Fruit fly (Drosophila melanogaster): ENCODE data around the gene CG5704.

Gene CG5704

dm6 chr3L:2162019-2162418 lies 8.8 kb downstream of the CG5704 start (continued):
- TF ChIP-seq HmgZ (tag; optimal IDR thresholded peaks at IDR 0.05) (peak; percentile 40), dysf (GFP tag; IDR thresholded peaks at IDR 0.05) (peak; percentile 85), pzg (GFP tag; optimal IDR thresholded peaks at IDR 0.05) (no peak), CG2889 (GFP tag; IDR thresholded peaks at IDR 0.05) (0 out of 3 replicates have a peak, but pooled peaks have one; percentile 39), ase (GFP tag; IDR thresholded peaks at IDR 0.05) (peak; percentile 80), CG4282 (GFP tag; optimal IDR thresholded peaks at IDR 0.05) (no peak), MTF-1 (GFP tag; optimal IDR thresholded peaks at IDR 0.05; ENCODE audit: borderline replicate concordance) (peak; percentile 67), gro (GFP tag; optimal IDR thresholded peaks at IDR 0.05) (peak; percentile 20), HLH4C (GFP tag; IDR thresholded peaks at IDR 0.05; ENCODE audit: partially characterized antibody) (no peak), tio (GFP tag; optimal IDR thresholded peaks at IDR 0.05) (peak; percentile 37), Six4 (GFP tag; optimal IDR thresholded peaks at IDR 0.05) (peak; percentile 59), crol (GFP tag; IDR thresholded peaks at IDR 0.05) (no peak), cwo (GFP tag; optimal IDR thresholded peaks at IDR 0.05) (peak; percentile 37), YL-1 (GFP tag; optimal IDR thresholded peaks at IDR 0.05) (no peak), Max (GFP tag; optimal IDR thresholded peaks at IDR 0.05) (peak; percentile 61), fd102C (GFP tag; optimal IDR thresholded peaks at IDR 0.05) (no peak), CrebB (tag; optimal IDR thresholded peaks at IDR 0.05) (peak; percentile 21), CG8765 (GFP tag; IDR thresholded peaks at IDR 0.05) (peak; percentile 29; the same call in 1 of the 2 replicates), CoRest (tag; optimal IDR thresholded peaks at IDR 0.05) (peak; percentile 67), Hr39 (optimal IDR thresholded peaks at IDR 0.05) (no peak), seq (GFP tag; IDR thresholded peaks at IDR 0.05) (peak; percentile 60; the same call in 1 of the 2 replicates), btn (GFP tag; optimal IDR thresholded peaks at IDR 0.05) (peak; percentile 83), p53 (GFP tag; optimal IDR thresholded peaks at IDR 0.05) (peak; percentile 20), CG11696 (GFP tag; IDR thresholded peaks at IDR 0.05) (peak; percentile 58; the same call in 1 of the 2 replicates), sens-2 (GFP tag; IDR thresholded peaks at IDR 0.05) (peak; percentile 81), CG34422 (GFP tag; IDR thresholded peaks at IDR 0.05) (peak; percentile 86), jing (GFP tag; optimal IDR thresholded peaks at IDR 0.05) (peak; percentile 53), caup (GFP tag; optimal IDR thresholded peaks at IDR 0.05; ENCODE audit: severe bottlenecking) (peak; percentile 34), aop (GFP tag; IDR thresholded peaks at IDR 0.05) (peak; percentile 65), H15 (GFP tag; IDR thresholded peaks at IDR 0.05) (peak; percentile 87), CG11398 (GFP tag; optimal IDR thresholded peaks at IDR 0.05) (no peak), CG43689 (GFP tag; IDR thresholded peaks at IDR 0.05) (peak; percentile 58; the same call in 1 of the 2 replicates), jumu (GFP tag; optimal IDR thresholded peaks at IDR 0.05) (peak; percentile 76), CG15011 (GFP tag; optimal IDR thresholded peaks at IDR 0.05) (peak; percentile 8), CG17361 (GFP tag; IDR thresholded peaks at IDR 0.05) (peak; percentile 86), Fer3 (tag; optimal IDR thresholded peaks at IDR 0.05) (peak; percentile 29), sd (tag; optimal IDR thresholded peaks at IDR 0.05) (peak; percentile 24), Taf1 (GFP tag; IDR thresholded peaks at IDR 0.05) (no peak), zfh2 (GFP tag; optimal IDR thresholded peaks at IDR 0.05) (no peak), CG14667 (GFP tag; IDR thresholded peaks at IDR 0.05) (peak; percentile 66), CG4404 (GFP tag; IDR thresholded peaks at IDR 0.05) (peak; percentile 41), hth (optimal IDR thresholded peaks at IDR 0.05) (no peak), Awh (GFP tag; IDR thresholded peaks at IDR 0.05) (peak; percentile 90), her (GFP tag; optimal IDR thresholded peaks at IDR 0.05) (peak; percentile 21), HLH3B (GFP tag; IDR thresholded peaks at IDR 0.05) (peak; percentile 88), eyg (GFP tag; optimal IDR thresholded peaks at IDR 0.05) (peak; percentile 35), Fer2 (tag; optimal IDR thresholded peaks at IDR 0.05) (no peak), ab (GFP tag; optimal IDR thresholded peaks at IDR 0.05) (no peak), da (GFP tag; optimal IDR thresholded peaks at IDR 0.05) (no peak), CG10654 (GFP tag; optimal IDR thresholded peaks at IDR 0.05) (peak; percentile 80), CG42726 (GFP tag; IDR thresholded peaks at IDR 0.05; ENCODE audit: partially characterized antibody) (no peak), wdn (GFP tag; IDR thresholded peaks at IDR 0.05) (0 out of 2 replicates have a peak, but pooled peaks have one; percentile 43)

All from whole organism, embryonic.